Fruit fly (Drosophila melanogaster) whole organism, embryonic: ENCODE results near the gene obe.

Experiments used
- Awh ChIP-seq: fragments of 200-800 bp; sonication (Bioruptor generic); IDR thresholded peaks from 2 replicates; pipeline ENCODE4, ENCODE4 v1.3.6; 2022; ENCODE audit warnings: missing biosample characterization, missing genetic modification characterization
- CG10147 ChIP-seq: fragments of 200-800 bp; sonication (Bioruptor generic); optimal IDR thresholded peaks from 2 replicates; lab custom pipeline; 2019; ENCODE audit warnings: missing biosample characterization, mild to moderate bottlenecking, missing genetic modification characterization, moderate library complexity
- CG10209 ChIP-seq: fragments of 200-800 bp; sonication (Bioruptor generic); optimal IDR thresholded peaks from 3 replicates; lab custom pipeline; 2017; ENCODE audit warnings: missing biosample characterization, mild to moderate bottlenecking, missing genetic modification characterization, missing genetic modification reagents
- CG12071 ChIP-seq: fragments of 200-800 bp; sonication (Bioruptor generic); optimal IDR thresholded peaks from 3 replicates; lab custom pipeline; 2018; ENCODE audit warnings: missing biosample characterization, mild to moderate bottlenecking, missing genetic modification characterization
- CG12744 ChIP-seq: fragments of 200-800 bp; sonication (Bioruptor generic); optimal IDR thresholded peaks from 2 replicates; lab custom pipeline; 2016; ENCODE audit warnings: missing biosample characterization, missing genetic modification characterization
- CG15269 ChIP-seq: fragments of 200-800 bp; sonication (Bioruptor generic); optimal IDR thresholded peaks from 2 replicates; lab custom pipeline; 2018; ENCODE audit warnings: missing biosample characterization, mild to moderate bottlenecking, missing genetic modification characterization, moderate library complexity
- CG16815 ChIP-seq: fragments of 200-800 bp; sonication (Bioruptor generic); optimal IDR thresholded peaks from 3 replicates; lab custom pipeline; 2017; ENCODE audit warnings: missing biosample characterization, mild to moderate bottlenecking, missing genetic modification characterization
- CG17361 ChIP-seq: fragments of 200-800 bp; sonication (Bioruptor generic); IDR thresholded peaks from 3 replicates; pipeline ENCODE4 v1.3.6; 2022; ENCODE audit warnings: missing biosample characterization, missing genetic modification characterization
- CG17612 ChIP-seq: fragments of 200-800 bp; sonication (Bioruptor generic); IDR thresholded peaks from 2 replicates; pipeline ENCODE4 v1.3.6; 2022; ENCODE audit warnings: missing biosample characterization, missing genetic modification characterization
- CG18262 ChIP-seq: fragments of 200-800 bp; optimal IDR thresholded peaks from 3 replicates; lab custom pipeline; 2019; ENCODE audit warnings: missing biosample characterization, mild to moderate bottlenecking, missing genetic modification characterization, moderate library complexity
- CG2889 ChIP-seq: fragments of 200-800 bp; sonication (Bioruptor generic); IDR thresholded peaks from 3 replicates; pipeline ENCODE4 v1.3.6; 2022; ENCODE audit warnings: missing biosample characterization, missing genetic modification characterization
- CG33213 ChIP-seq: fragments of 200-800 bp; sonication (Bioruptor generic); optimal IDR thresholded peaks from 3 replicates; lab custom pipeline; 2016; ENCODE audit warnings: missing biosample characterization, missing genetic modification characterization
- CG6272 ChIP-seq: fragments of 200-800 bp; sonication (Bioruptor generic); IDR thresholded peaks from 2 replicates; pipeline ENCODE4 v1.3.6; 2022; ENCODE audit warnings: missing biosample characterization, missing genetic modification characterization
- CG8388 ChIP-seq: fragments of 200-800 bp; sonication (Bioruptor generic); optimal IDR thresholded peaks from 2 replicates; lab custom pipeline; 2019; ENCODE audit warnings: missing biosample characterization, mild to moderate bottlenecking, missing genetic modification characterization, moderate library complexity
- CG9609 ChIP-seq: fragments of 200-800 bp; sonication (Bioruptor generic); optimal IDR thresholded peaks from 3 replicates; lab custom pipeline; 2016; ENCODE audit warnings: missing biosample characterization, missing genetic modification characterization
- CG9932 ChIP-seq: fragments of 200-800 bp; sonication (Bioruptor generic); IDR thresholded peaks from 2 replicates; pipeline ENCODE4 v1.3.6; 2022; ENCODE audit warnings: missing biosample characterization, missing genetic modification characterization
- Eip74EF ChIP-seq, 2 experiments: fragments of 200-800 bp in 1 of 2; fragments of >200 bp in 1 of 2; sonication (Bioruptor generic) in 1 of 2; optimal IDR thresholded peaks; 2 replicates each; lab custom pipeline; 2017 to 2019; ENCODE audit warnings: missing biosample characterization in 2 of 2, missing genetic modification characterization in 2 of 2, mild to moderate bottlenecking in 1 of 2, moderate library complexity in 1 of 2
- Gug ChIP-seq: fragments of 200-800 bp; sonication (Bioruptor generic); IDR thresholded peaks from 4 replicates; pipeline ENCODE4 v1.3.6; 2022; ENCODE audit warnings: missing biosample characterization, missing genetic modification characterization
- HLH3B ChIP-seq: fragments of 200-800 bp; sonication (Bioruptor generic); IDR thresholded peaks from 2 replicates; pipeline ENCODE4 v1.3.6; 2022; ENCODE audit warnings: missing biosample characterization, missing genetic modification characterization
- HLH4C ChIP-seq: fragments of 200-800 bp; sonication (Bioruptor generic); IDR thresholded peaks from 3 replicates; pipeline ENCODE4 v1.3.6; 2022; ENCODE audit warnings: missing biosample characterization, missing genetic modification characterization; ENCODE audit not compliant: partially characterized antibody
- HLH54F ChIP-seq: fragments of 200-800 bp; sonication (Bioruptor generic); optimal IDR thresholded peaks from 3 replicates; lab custom pipeline; 2016; ENCODE audit warnings: missing biosample characterization, missing genetic modification characterization
- MTF-1 ChIP-seq: fragments of 200-800 bp; sonication (Bioruptor generic); optimal IDR thresholded peaks from 2 replicates; lab custom pipeline; 2018; ENCODE audit warnings: missing biosample characterization, mild to moderate bottlenecking, missing genetic modification characterization, borderline replicate concordance
- Mad ChIP-seq: fragments of 200-800 bp; sonication (Bioruptor generic); optimal IDR thresholded peaks from 2 replicates; lab custom pipeline; 2016; ENCODE audit warnings: missing biosample characterization, missing genetic modification characterization
- Mes4 ChIP-seq: fragments of 200-800 bp; sonication (Bioruptor generic); optimal IDR thresholded peaks from 2 replicates; lab custom pipeline; 2016; ENCODE audit warnings: missing biosample characterization, missing genetic modification characterization
- NK7.1 ChIP-seq: fragments of 200-800 bp; sonication (Bioruptor generic); optimal IDR thresholded peaks from 3 replicates; lab custom pipeline; 2016; ENCODE audit warnings: missing biosample characterization, missing genetic modification characterization
- Neu2 ChIP-seq: fragments of 200-800 bp; sonication (Bioruptor generic); optimal IDR thresholded peaks from 3 replicates; lab custom pipeline; 2016; ENCODE audit warnings: missing biosample characterization, missing genetic modification characterization, borderline replicate concordance
- NfI ChIP-seq: fragments of 200-800 bp; sonication (Bioruptor generic); optimal IDR thresholded peaks from 3 replicates; lab custom pipeline; 2018; ENCODE audit warnings: missing biosample characterization, mild to moderate bottlenecking, missing genetic modification characterization, moderate library complexity
- Oaz ChIP-seq: fragments of 200-800 bp; sonication (Bioruptor generic); IDR thresholded peaks from 2 replicates; pipeline ENCODE4 v1.3.6; 2022; ENCODE audit warnings: missing biosample characterization, missing genetic modification characterization
- Poxn ChIP-seq: fragments of 200-800 bp; sonication (Bioruptor generic); IDR thresholded peaks from 2 replicates; pipeline ENCODE4 v1.3.6; 2022; ENCODE audit warnings: missing biosample characterization, missing genetic modification characterization
- Scr ChIP-seq: fragments of 200-800 bp; sonication (Bioruptor generic); IDR thresholded peaks from 2 replicates; pipeline ENCODE4 v1.3.6; 2022; ENCODE audit warnings: missing biosample characterization, missing genetic modification characterization; ENCODE audit not compliant: partially characterized antibody
- Spps ChIP-seq: fragments of 200-800 bp; sonication (Bioruptor generic); optimal IDR thresholded peaks from 2 replicates; lab custom pipeline; 2018; ENCODE audit warnings: missing biosample characterization, mild to moderate bottlenecking, missing genetic modification characterization
- Stat92E ChIP-seq, 3 experiments: fragments of >200 bp in 2 of 3; fragments of 200-800 bp in 1 of 3; sonication (Bioruptor generic) in 1 of 3; optimal IDR thresholded peaks; 2 replicates each; lab custom pipeline; 2017 to 2019; ENCODE audit warnings: missing biosample characterization in 3 of 3, missing genetic modification characterization in 3 of 3, mild to moderate bottlenecking in 1 of 3, moderate library complexity in 1 of 3
- Trl ChIP-seq, 3 experiments: fragments of >200 bp in 2 of 3; fragments of 200-800 bp in 1 of 3; sonication (Bioruptor generic) in 1 of 3; optimal IDR thresholded peaks; 2 replicates in 1 of 3; 3 replicates in 2 of 3; lab custom pipeline; 2016 to 2017; ENCODE audit warnings: missing biosample characterization in 1 of 3, missing genetic modification characterization in 1 of 3
- abd-A ChIP-seq: fragments of 200-800 bp; sonication (Bioruptor generic); optimal IDR thresholded peaks from 3 replicates; lab custom pipeline; 2019; ENCODE audit warnings: missing biosample characterization, mild to moderate bottlenecking, missing genetic modification characterization, moderate library complexity
- ac ChIP-seq: fragments of 200-800 bp; sonication (Bioruptor generic); optimal IDR thresholded peaks from 3 replicates; lab custom pipeline; 2017; ENCODE audit warnings: missing biosample characterization, mild to moderate bottlenecking, missing genetic modification characterization
- aop ChIP-seq: fragments of 200-800 bp; sonication (Bioruptor generic); IDR thresholded peaks from 2 replicates; pipeline ENCODE4 v1.3.6; 2022; ENCODE audit warnings: missing biosample characterization, missing genetic modification characterization
- h ChIP-seq: fragments of >200 bp; optimal IDR thresholded peaks from 2 replicates; lab custom pipeline; 2017
- hbn ChIP-seq: fragments of 200-800 bp; sonication (Bioruptor generic); IDR thresholded peaks from 2 replicates; pipeline ENCODE4 v1.3.6; 2022; ENCODE audit warnings: missing biosample characterization, missing genetic modification characterization; ENCODE audit not compliant: partially characterized antibody
- hkb ChIP-seq, 2 experiments: fragments of 200-800 bp in 1 of 2; fragments of >200 bp in 1 of 2; sonication (Bioruptor generic) in 1 of 2; IDR thresholded peaks in 1 of 2; optimal IDR thresholded peaks in 1 of 2; 2 replicates each; pipeline versions ENCODE4 v1.3.6 to Lab custom; 2017 to 2022; ENCODE audit warnings: missing biosample characterization in 1 of 2, missing genetic modification characterization in 1 of 2
- jigr1 ChIP-seq: fragments of 200-800 bp; sonication (Bioruptor generic); IDR thresholded peaks from 3 replicates; pipeline ENCODE4 v1.3.6; 2022; ENCODE audit warnings: missing biosample characterization, missing genetic modification characterization
- pita ChIP-seq: fragments of 200-800 bp; sonication (Bioruptor generic); optimal IDR thresholded peaks from 2 replicates; lab custom pipeline; 2017; ENCODE audit warnings: missing biosample characterization, mild to moderate bottlenecking, missing genetic modification characterization
- pros ChIP-seq: fragments of 200-800 bp; sonication (Bioruptor generic); optimal IDR thresholded peaks from 3 replicates; lab custom pipeline; 2019; ENCODE audit warnings: missing biosample characterization, mild to moderate bottlenecking, missing genetic modification characterization, moderate library complexity
- row ChIP-seq: fragments of 200-800 bp; sonication (Bioruptor generic); IDR thresholded peaks from 3 replicates; pipeline ENCODE4 v1.3.6; 2022; ENCODE audit warnings: missing biosample characterization, missing genetic modification characterization
- salm ChIP-seq: fragments of 200-800 bp; sonication (Bioruptor generic); optimal IDR thresholded peaks from 2 replicates; lab custom pipeline; 2018; ENCODE audit warnings: missing biosample characterization, mild to moderate bottlenecking, missing genetic modification characterization
- sisA ChIP-seq: fragments of 200-800 bp; sonication (Bioruptor generic); IDR thresholded peaks from 2 replicates; pipeline ENCODE4 v1.3.6; 2022; ENCODE audit warnings: missing biosample characterization, missing genetic modification characterization
- slp2 ChIP-seq: fragments of 200-800 bp; sonication (Bioruptor generic); optimal IDR thresholded peaks from 2 replicates; lab custom pipeline; 2016; ENCODE audit warnings: missing biosample characterization, missing genetic modification characterization
- sna ChIP-seq: fragments of 200-800 bp; sonication (Bioruptor generic); IDR thresholded peaks from 2 replicates; pipeline ENCODE4 v1.3.6; 2022; ENCODE audit warnings: missing biosample characterization, missing genetic modification characterization; ENCODE audit not compliant: partially characterized antibody
- wdn ChIP-seq: fragments of 200-800 bp; sonication (Bioruptor generic); IDR thresholded peaks from 2 replicates; pipeline ENCODE4 v1.3.6; 2022; ENCODE audit warnings: missing biosample characterization, missing genetic modification characterization

obe gene

dm6 chr3R:15451344-15452107 is 34.3 kb upstream of the obe start (continued):
- TF ChIP-seq CG33213 (GFP tag; lab: Kevin White, UChicago) (no peak), Trl (optimal IDR thresholded peaks at IDR 0.05; lab: Kevin White, UChicago) (no peak), Trl (GFP tag; optimal IDR thresholded peaks at IDR 0.05; lab: Kevin White, UChicago) (no peak), hbn (GFP tag; lab: Robert Waterston, UW) (no peak), CG15269 (peak; percentile 43), Stat92E (GFP tag; optimal IDR thresholded peaks at IDR 0.05; lab: Kevin White, UChicago) (no peak), CG10147 (no peak), CG17612 (GFP tag; lab: Robert Waterston, UW) (no peak), aop (GFP tag; lab: Robert Waterston, UW) (no peak), Gug (no peak), CG18262 (tag; lab: Kevin White, UChicago) (no peak), Poxn (GFP tag; lab: Robert Waterston, UW) (no peak), Spps (tag; lab: Kevin White, UChicago) (no peak), CG9609 (no peak), wdn (no peak), salm (no peak), NK7.1 (GFP tag; lab: Kevin White, UChicago) (no peak), pita (GFP tag; lab: Kevin White, UChicago) (no peak), Neu2 (GFP tag; lab: Kevin White, UChicago) (no peak), CG10209 (GFP tag; lab: Kevin White, UChicago) (no peak), NfI (no peak), Mad (GFP tag; lab: Kevin White, UChicago) (no peak), HLH4C (GFP tag; lab: Robert Waterston, UW) (no peak), Scr (GFP tag; lab: Robert Waterston, UW) (no peak), CG6272 (no peak), Mes4 (GFP tag; lab: Kevin White, UChicago) (no peak), CG12744 (GFP tag; lab: Kevin White, UChicago) (no peak), jigr1 (GFP tag; lab: Robert Waterston, UW) (no peak), MTF-1 (GFP tag; lab: Kevin White, UChicago) (no peak), ac (GFP tag; lab: Kevin White, UChicago) (no peak), sisA (GFP tag; lab: Robert Waterston, UW) (no peak), hkb (optimal IDR thresholded peaks at IDR 0.05; lab: Kevin White, UChicago) (no peak), hkb (GFP tag; IDR thresholded peaks at IDR 0.05; lab: Robert Waterston, UW) (0 out of 2 replicates have a peak, but pooled peaks have one; percentile 16), HLH54F (GFP tag; lab: Kevin White, UChicago) (no peak), slp2 (GFP tag; lab: Kevin White, UChicago) (no peak), CG12071 (GFP tag; lab: Kevin White, UChicago) (no peak), abd-A (tag; lab: Kevin White, UChicago) (peak; percentile 90), pros (GFP tag; lab: Kevin White, UChicago) (no peak), CG16815 (no peak), h (lab: Kevin White, UChicago) (no peak), row (no peak), Eip74EF (GFP tag; optimal IDR thresholded peaks at IDR 0.05; lab: Kevin White, UChicago) (peak in 1 of 2 experiments; percentile 17), Awh (GFP tag; lab: Robert Waterston, UW) (0 out of 2 replicates have a peak, but pooled peaks have one; percentile 26), Oaz (GFP tag; lab: Robert Waterston, UW) (no peak), CG17361 (GFP tag; lab: Robert Waterston, UW) (no peak), HLH3B (GFP tag; lab: Robert Waterston, UW) (no peak), CG9932 (peak; percentile 51; the same call in 1 of the 2 replicates), sna (no peak), CG2889 (GFP tag; lab: Robert Waterston, UW) (no peak), CG8388 (peak; percentile 6)
